Fruit fly (Drosophila melanogaster): Measurements from ENCODE around the gene Tbc1d15-17.

The Tbc1d15-17 gene

DNA sequence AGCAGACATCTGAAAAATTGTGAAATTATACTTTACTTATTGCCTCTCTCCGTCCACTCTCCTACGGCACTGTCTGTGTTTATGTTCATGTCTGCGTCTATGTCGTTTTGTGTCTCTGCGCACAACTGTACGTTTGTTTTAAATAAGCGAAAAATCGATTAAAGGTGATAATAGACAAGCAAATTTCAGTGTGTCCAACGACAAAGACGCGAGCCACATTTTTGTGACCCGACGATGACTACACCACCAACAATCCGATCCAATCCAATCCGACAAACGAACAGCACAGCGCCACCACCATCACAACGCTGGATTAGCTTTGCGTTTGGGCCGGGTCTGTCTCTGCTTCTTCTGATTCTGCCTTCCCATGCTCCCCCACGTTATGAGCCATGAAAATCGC is 37.6 kb downstream of the Tbc1d15-17 start:
- TF ChIP-seq h (GFP tag; optimal IDR thresholded peaks at IDR 0.05) (no peak), CrebA (GFP tag; optimal IDR thresholded peaks at IDR 0.05; ENCODE audit: borderline replicate concordance) (no peak), sv (GFP tag; optimal IDR thresholded peaks at IDR 0.05) (no peak), jim (GFP tag; optimal IDR thresholded peaks at IDR 0.05) (no peak), Sp1 (GFP tag; optimal IDR thresholded peaks at IDR 0.05) (no peak), fru (GFP tag; optimal IDR thresholded peaks at IDR 0.05) (no peak), rgr (GFP tag; optimal IDR thresholded peaks at IDR 0.05) (no peak), CG9705 (GFP tag; optimal IDR thresholded peaks at IDR 0.05) (no peak), sage (GFP tag; optimal IDR thresholded peaks at IDR 0.05) (no peak), OdsH (GFP tag; optimal IDR thresholded peaks at IDR 0.05) (no peak), Dfd (GFP tag; optimal IDR thresholded peaks at IDR 0.05) (no peak), tai (GFP tag; optimal IDR thresholded peaks at IDR 0.05) (no peak), psq (GFP tag; optimal IDR thresholded peaks at IDR 0.05) (no peak), Myc (optimal IDR thresholded peaks at IDR 0.05) (no peak), Jra (GFP tag; optimal IDR thresholded peaks at IDR 0.05) (no peak), Hr83 (GFP tag; optimal IDR thresholded peaks at IDR 0.05; ENCODE audit: poor library complexity, severe bottlenecking) (no peak)

DNA sequence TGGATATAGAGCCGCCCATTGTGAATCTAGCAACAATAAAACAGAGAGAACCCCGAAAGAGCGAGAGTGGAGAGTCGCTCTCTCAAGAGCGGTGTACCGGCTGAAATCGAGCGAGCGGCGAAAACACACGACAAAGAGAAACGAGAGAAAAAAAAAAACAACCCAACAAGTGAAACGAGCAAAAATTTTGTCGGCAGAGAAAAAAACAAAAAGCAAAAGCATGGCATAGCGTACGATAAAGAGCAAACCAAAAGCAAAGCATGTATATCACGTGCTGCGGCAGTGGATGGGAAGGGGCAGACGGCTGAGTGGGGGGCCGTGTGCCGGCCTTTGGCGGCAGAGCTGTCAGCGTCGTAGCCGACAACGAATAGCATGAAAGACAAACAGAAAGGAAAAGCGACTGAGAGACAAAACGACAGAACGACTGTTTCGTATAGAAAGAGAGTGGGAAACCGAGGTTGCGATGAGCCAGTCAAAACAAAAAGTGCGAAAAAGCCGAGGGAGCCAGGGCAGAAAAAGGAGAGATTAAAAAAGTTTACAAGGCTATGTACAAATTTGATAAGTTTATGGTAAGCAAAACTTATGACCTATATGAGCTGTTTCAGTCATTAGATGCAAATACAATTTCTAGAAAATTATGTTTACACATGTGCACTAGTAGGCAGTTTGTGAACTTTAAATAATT is 39.8 kb downstream of the Tbc1d15-17 start:
- TF ChIP-seq CG9705 (GFP tag; optimal IDR thresholded peaks at IDR 0.05) (no peak), Dfd (GFP tag; optimal IDR thresholded peaks at IDR 0.05) (no peak), Hnf4 (GFP tag; optimal IDR thresholded peaks at IDR 0.05) (no peak), Hr83 (GFP tag; optimal IDR thresholded peaks at IDR 0.05; ENCODE audit: poor library complexity, severe bottlenecking) (peak; percentile 7), dl (GFP tag; optimal IDR thresholded peaks at IDR 0.05; ENCODE audit: insufficient read depth in 1 of 2, partially characterized antibody in 2 of 2) (peak; percentile 68 to 92), psq (GFP tag; optimal IDR thresholded peaks at IDR 0.05) (peak; percentile 99), jim (GFP tag; optimal IDR thresholded peaks at IDR 0.05) (peak; percentile 61), Dif (GFP tag; optimal IDR thresholded peaks at IDR 0.05; ENCODE audit: partially characterized antibody) (peak; percentile 95), dsf (GFP tag; optimal IDR thresholded peaks at IDR 0.05; ENCODE audit: borderline replicate concordance) (no peak), h (GFP tag; optimal IDR thresholded peaks at IDR 0.05) (peak; percentile 21), br (GFP tag; optimal IDR thresholded peaks at IDR 0.05) (no peak), ey (GFP tag; optimal IDR thresholded peaks at IDR 0.05) (no peak), Hr78 (GFP tag; optimal IDR thresholded peaks at IDR 0.05) (no peak), Sp1 (GFP tag; optimal IDR thresholded peaks at IDR 0.05) (peak; percentile 60), foxo (GFP tag; optimal IDR thresholded peaks at IDR 0.05) (peak in 1 of 2 experiments; percentile 51), lola (GFP tag; optimal IDR thresholded peaks at IDR 0.05) (no peak), CG32264 (GFP tag; optimal IDR thresholded peaks at IDR 0.05) (peak; percentile 26), OdsH (GFP tag; optimal IDR thresholded peaks at IDR 0.05) (no peak), sage (GFP tag; optimal IDR thresholded peaks at IDR 0.05) (peak; percentile 29)

DNA sequence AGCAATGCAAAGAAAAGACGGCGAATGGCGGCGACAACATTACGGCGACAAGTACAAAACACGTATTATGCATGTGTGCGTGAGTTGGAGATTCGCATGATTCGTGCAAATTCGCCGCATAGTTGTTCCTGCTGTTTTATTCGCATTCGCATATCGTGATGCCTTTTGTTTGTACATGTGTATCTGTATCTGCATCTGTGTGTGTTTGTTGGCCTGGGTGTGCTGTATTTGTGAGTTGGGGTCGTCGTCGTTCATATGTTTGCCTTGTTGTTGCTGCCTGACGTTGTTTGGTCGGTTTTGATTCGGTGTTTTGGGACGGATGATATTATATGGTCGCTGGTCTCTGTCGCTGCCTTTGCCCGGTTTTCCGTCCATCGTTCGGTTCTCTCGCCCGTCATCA is 40.5 kb downstream of the Tbc1d15-17 start:
- TF ChIP-seq tai (GFP tag; optimal IDR thresholded peaks at IDR 0.05) (no peak), jim (GFP tag; optimal IDR thresholded peaks at IDR 0.05) (peak; percentile 53), GATAd (GFP tag; optimal IDR thresholded peaks at IDR 0.05) (no peak), dl (GFP tag; optimal IDR thresholded peaks at IDR 0.05; ENCODE audit: insufficient read depth in 1 of 2, partially characterized antibody in 2 of 2) (peak in 1 of 2 experiments; percentile 54), Dif (GFP tag; optimal IDR thresholded peaks at IDR 0.05; ENCODE audit: partially characterized antibody) (peak; percentile 61)

DNA sequence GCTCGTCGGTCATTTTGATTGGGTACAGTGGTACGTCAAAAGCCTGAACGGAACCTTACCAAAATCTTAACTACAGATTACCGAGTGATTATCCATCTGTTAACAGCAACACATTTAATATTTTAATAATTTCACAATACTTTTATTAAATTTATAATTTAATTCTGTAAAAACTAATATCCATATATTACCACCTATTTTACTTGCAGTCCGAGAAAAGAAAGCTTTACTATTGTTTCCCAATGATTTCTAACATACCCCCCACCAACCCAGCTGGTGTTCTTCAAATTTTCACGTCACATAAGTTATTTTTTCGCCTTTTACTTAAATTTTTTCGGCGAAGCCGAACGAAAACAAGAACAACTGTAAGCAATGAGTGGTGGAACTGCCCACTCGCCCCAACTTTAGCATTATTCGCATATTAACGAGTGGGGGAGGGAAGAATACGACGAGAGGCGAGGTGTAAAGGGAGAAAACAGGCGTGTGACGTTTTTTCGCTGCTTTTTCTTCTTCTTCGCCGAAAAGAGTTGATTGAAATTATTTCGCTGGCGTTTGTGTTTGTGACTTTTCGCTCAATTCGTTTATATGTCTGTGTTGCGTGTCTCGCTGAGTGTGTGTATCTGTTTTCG is 41.0 kb downstream of the Tbc1d15-17 start:
- TF ChIP-seq brk (GFP tag; optimal IDR thresholded peaks at IDR 0.05): no peak
- peak; percentile 82 for TF ChIP-seq Sp1 (GFP tag; optimal IDR thresholded peaks at IDR 0.05)
- peak in 1 of 2 experiments; percentile 33 for TF ChIP-seq dl (GFP tag; optimal IDR thresholded peaks at IDR 0.05; ENCODE audit: insufficient read depth in 1 of 2, partially characterized antibody in 2 of 2)
- TF ChIP-seq psq (GFP tag; optimal IDR thresholded peaks at IDR 0.05): peak; percentile 76
- TF ChIP-seq Jra (GFP tag; optimal IDR thresholded peaks at IDR 0.05): no peak
- no peak for TF ChIP-seq Rel (GFP tag; optimal IDR thresholded peaks at IDR 0.05)
- TF ChIP-seq Rel (tag; optimal IDR thresholded peaks at IDR 0.05): peak; percentile 27
- peak; percentile 48 for TF ChIP-seq Dif (GFP tag; optimal IDR thresholded peaks at IDR 0.05; ENCODE audit: partially characterized antibody)
- TF ChIP-seq Dfd (GFP tag; optimal IDR thresholded peaks at IDR 0.05): no peak
- peak; percentile 70 for TF ChIP-seq rgr (GFP tag; optimal IDR thresholded peaks at IDR 0.05)
- no peak for TF ChIP-seq sv (GFP tag; optimal IDR thresholded peaks at IDR 0.05)
- peak; percentile 40 for TF ChIP-seq Hr83 (GFP tag; optimal IDR thresholded peaks at IDR 0.05; ENCODE audit: poor library complexity, severe bottlenecking)
- TF ChIP-seq dmrt93B (GFP tag; optimal IDR thresholded peaks at IDR 0.05): peak; percentile 76
- peak; percentile 56 for TF ChIP-seq ey (GFP tag; optimal IDR thresholded peaks at IDR 0.05)
- TF ChIP-seq HLH106 (tag; optimal IDR thresholded peaks at IDR 0.05): peak; percentile 87
- no peak for TF ChIP-seq jim (GFP tag; optimal IDR thresholded peaks at IDR 0.05)
- peak; percentile 68 for TF ChIP-seq fru (GFP tag; optimal IDR thresholded peaks at IDR 0.05)
- peak; percentile 83 for TF ChIP-seq OdsH (GFP tag; optimal IDR thresholded peaks at IDR 0.05)
- peak in 1 of 2 experiments; percentile 86 for TF ChIP-seq foxo (GFP tag; optimal IDR thresholded peaks at IDR 0.05)
- peak; percentile 29 for TF ChIP-seq CG9705 (GFP tag; optimal IDR thresholded peaks at IDR 0.05)
- no peak for TF ChIP-seq usp (GFP tag; optimal IDR thresholded peaks at IDR 0.05)
- TF ChIP-seq br (GFP tag; optimal IDR thresholded peaks at IDR 0.05): peak; percentile 52
- no peak for TF ChIP-seq Myc (optimal IDR thresholded peaks at IDR 0.05)
- TF ChIP-seq dsf (GFP tag; optimal IDR thresholded peaks at IDR 0.05; ENCODE audit: borderline replicate concordance): no peak
- peak; percentile 29 for TF ChIP-seq sage (GFP tag; optimal IDR thresholded peaks at IDR 0.05)
- no peak for TF ChIP-seq Mio (GFP tag; optimal IDR thresholded peaks at IDR 0.05)
